Worm (Caenorhabditis elegans): ENCODE measurements around the gene ubc-19.

DNA sequence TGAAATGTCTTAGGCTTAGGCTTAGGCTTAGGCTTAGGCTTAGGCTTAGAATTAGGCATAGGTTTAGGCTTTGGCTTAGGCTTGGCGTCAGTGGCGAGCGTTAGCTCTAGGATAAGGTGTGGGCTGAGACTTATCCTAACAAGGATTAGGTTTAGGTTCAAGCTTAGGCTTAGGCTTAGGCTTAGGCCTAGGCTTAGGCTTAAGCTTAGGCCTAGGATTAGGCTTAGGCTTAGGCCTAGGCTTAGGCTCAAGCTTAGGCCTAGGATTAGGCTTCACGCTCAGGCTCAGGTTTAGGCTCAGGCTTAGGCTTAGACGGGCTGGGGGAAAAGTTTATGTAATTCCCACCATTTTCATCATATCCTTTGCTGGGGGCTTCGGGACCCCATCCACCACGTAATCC lies 44.4 kb upstream of the ubc-19 start:
- no peak for TF ChIP-seq nhr-77 (tag; optimal IDR thresholded peaks at IDR 0.05)
- TF ChIP-seq nhr-11 (tag; optimal IDR thresholded peaks at IDR 0.05): no peak
- TF ChIP-seq ceh-82 (tag; optimal IDR thresholded peaks at IDR 0.05): no peak
